Fruit fly (Drosophila melanogaster) whole organism, embryonic: ENCODE measurements around the gene CG5390.

Experiments
- Antp ChIP-seq: fragments of 200-800 bp; sonication (Bioruptor generic); optimal IDR thresholded peaks from 3 replicates; lab custom pipeline; 2016; ENCODE audit warnings: missing biosample characterization, missing genetic modification characterization
- Awh ChIP-seq: fragments of 200-800 bp; sonication (Bioruptor generic); IDR thresholded peaks from 2 replicates; pipeline ENCODE4, ENCODE4 v1.3.6; 2022; ENCODE audit warnings: missing biosample characterization, missing genetic modification characterization
- CG1024 ChIP-seq: fragments of 200-800 bp; sonication (Bioruptor generic); IDR thresholded peaks from 2 replicates; pipeline ENCODE4 v1.3.6; 2022; ENCODE audit warnings: missing biosample characterization, missing genetic modification characterization
- CG13287 ChIP-seq: fragments of 200-800 bp; sonication (Bioruptor generic); IDR thresholded peaks from 2 replicates; pipeline ENCODE4 v1.3.6; 2022; ENCODE audit warnings: missing biosample characterization, missing genetic modification characterization; ENCODE audit not compliant: partially characterized antibody
- CG13624 ChIP-seq: fragments of 200-800 bp; sonication (Bioruptor generic); optimal IDR thresholded peaks from 2 replicates; lab custom pipeline; 2016; ENCODE audit warnings: missing biosample characterization, missing genetic modification characterization
- CG17359 ChIP-seq: fragments of 200-800 bp; sonication (Bioruptor generic); optimal IDR thresholded peaks from 3 replicates; lab custom pipeline; 2018; ENCODE audit warnings: missing biosample characterization, mild to moderate bottlenecking, missing genetic modification characterization, moderate library complexity
- CG18619 ChIP-seq: fragments of 200-800 bp; sonication (Bioruptor generic); optimal IDR thresholded peaks from 3 replicates; lab custom pipeline; 2017; ENCODE audit warnings: missing biosample characterization, mild to moderate bottlenecking, missing genetic modification characterization
- CG2116 ChIP-seq: fragments of 200-800 bp; sonication (Bioruptor generic); optimal IDR thresholded peaks from 3 replicates; lab custom pipeline; 2018; ENCODE audit warnings: missing biosample characterization, mild to moderate bottlenecking, missing genetic modification characterization
- CG2199 ChIP-seq: fragments of 200-800 bp; sonication (Bioruptor generic); IDR thresholded peaks from 3 replicates; pipeline ENCODE4 v1.3.6; 2022; ENCODE audit warnings: missing biosample characterization, missing genetic modification characterization
- CG2712 ChIP-seq: fragments of 200-800 bp; optimal IDR thresholded peaks from 3 replicates; lab custom pipeline; 2019; ENCODE audit warnings: missing biosample characterization, mild to moderate bottlenecking, missing genetic modification characterization, moderate library complexity
- CG2875 ChIP-seq: fragments of 200-800 bp; sonication (Bioruptor generic); optimal IDR thresholded peaks from 2 replicates; lab custom pipeline; 2017; ENCODE audit warnings: missing biosample characterization, mild to moderate bottlenecking, missing genetic modification characterization, missing genetic modification reagents
- CG32772 ChIP-seq: fragments of 200-800 bp; sonication (Bioruptor generic); IDR thresholded peaks from 2 replicates; pipeline ENCODE4 v1.3.6; 2022; ENCODE audit warnings: missing biosample characterization, missing genetic modification characterization
- CG34376 ChIP-seq: fragments of 200-800 bp; sonication (Bioruptor generic); optimal IDR thresholded peaks from 2 replicates; lab custom pipeline; 2018; ENCODE audit warnings: missing biosample characterization, mild to moderate bottlenecking, missing genetic modification characterization
- CG42726 ChIP-seq: fragments of 200-800 bp; sonication (Bioruptor generic); IDR thresholded peaks from 2 replicates; pipeline ENCODE4 v1.3.6; 2022; ENCODE audit warnings: missing biosample characterization, missing genetic modification characterization; ENCODE audit not compliant: partially characterized antibody
- CG6683 ChIP-seq: fragments of 200-800 bp; sonication (Bioruptor generic); optimal IDR thresholded peaks from 2 replicates; lab custom pipeline; 2017; ENCODE audit warnings: missing biosample characterization, mild to moderate bottlenecking, missing genetic modification characterization, missing genetic modification reagents
- CG7372 ChIP-seq: fragments of 200-800 bp; sonication (Bioruptor generic); IDR thresholded peaks from 2 replicates; pipeline ENCODE4 v1.3.6; 2022; ENCODE audit warnings: missing biosample characterization, missing genetic modification characterization
- CG7745 ChIP-seq: fragments of 200-800 bp; sonication (Bioruptor generic); optimal IDR thresholded peaks from 2 replicates; lab custom pipeline; 2018; ENCODE audit warnings: missing biosample characterization, mild to moderate bottlenecking, missing genetic modification characterization, moderate library complexity
- CG8290 ChIP-seq, 3 experiments: fragments of 200-800 bp; sonication (Bioruptor generic); optimal IDR thresholded peaks; 2 replicates each; lab custom pipeline; 2016 to 2019; ENCODE audit warnings: missing biosample characterization in 3 of 3, missing genetic modification characterization in 3 of 3, mild to moderate bottlenecking in 2 of 3, moderate library complexity in 1 of 3
- CG8388 ChIP-seq: fragments of 200-800 bp; sonication (Bioruptor generic); optimal IDR thresholded peaks from 2 replicates; lab custom pipeline; 2019; ENCODE audit warnings: missing biosample characterization, mild to moderate bottlenecking, missing genetic modification characterization, moderate library complexity
- CG8924 ChIP-seq: fragments of 200-800 bp; optimal IDR thresholded peaks from 3 replicates; lab custom pipeline; 2019; ENCODE audit warnings: missing biosample characterization, mild to moderate bottlenecking, missing genetic modification characterization, moderate library complexity
- Doc2 ChIP-seq: fragments of 200-800 bp; sonication (Bioruptor generic); IDR thresholded peaks from 2 replicates; pipeline ENCODE4 v1.3.6; 2022; ENCODE audit warnings: missing biosample characterization, missing genetic modification characterization
- Dp ChIP-seq: fragments of 200-800 bp; sonication (Bioruptor generic); optimal IDR thresholded peaks from 2 replicates; lab custom pipeline; 2018; ENCODE audit warnings: missing biosample characterization, mild to moderate bottlenecking, missing genetic modification characterization, moderate library complexity
- Drgx ChIP-seq: fragments of 200-800 bp; sonication (Bioruptor generic); IDR thresholded peaks from 2 replicates; pipeline ENCODE4 v1.3.6; 2022; ENCODE audit warnings: missing biosample characterization, missing genetic modification characterization
- ERR ChIP-seq: fragments of 200-800 bp; sonication (Bioruptor generic); optimal IDR thresholded peaks from 2 replicates; lab custom pipeline; 2016; ENCODE audit warnings: missing biosample characterization, missing genetic modification characterization
- Ets65A ChIP-seq: fragments of 200-800 bp; sonication (Bioruptor generic); peaks from one replicate; lab custom pipeline; 2016; ENCODE audit warnings: missing biosample characterization, missing genetic modification characterization
- Gsc ChIP-seq: fragments of 200-800 bp; sonication (Bioruptor generic); IDR thresholded peaks from 2 replicates; pipeline ENCODE4 v1.3.6; 2022; ENCODE audit warnings: missing biosample characterization, missing genetic modification characterization
- H2.0 ChIP-seq: fragments of 200-800 bp; sonication (Bioruptor generic); IDR thresholded peaks from 2 replicates; pipeline ENCODE4 v1.3.6; 2022; ENCODE audit warnings: missing biosample characterization, missing genetic modification characterization
- HHEX ChIP-seq: fragments of 200-800 bp; sonication (Bioruptor generic); optimal IDR thresholded peaks from 3 replicates; lab custom pipeline; 2017; ENCODE audit warnings: missing biosample characterization, mild to moderate bottlenecking, missing genetic modification characterization, missing genetic modification reagents
- Hmx ChIP-seq: fragments of 200-800 bp; sonication (Bioruptor generic); optimal IDR thresholded peaks from 2 replicates; lab custom pipeline; 2016; ENCODE audit warnings: missing biosample characterization, missing genetic modification characterization
- NC2β ChIP-seq: fragments of 200-800 bp; sonication (Bioruptor generic); optimal IDR thresholded peaks from 2 replicates; lab custom pipeline; 2016; ENCODE audit warnings: missing biosample characterization, missing genetic modification characterization
- Nf-YC ChIP-seq: fragments of 200-800 bp; optimal IDR thresholded peaks from 3 replicates; lab custom pipeline; 2019; ENCODE audit warnings: missing biosample characterization, mild to moderate bottlenecking, missing genetic modification characterization, moderate library complexity
- NfI ChIP-seq: fragments of 200-800 bp; sonication (Bioruptor generic); optimal IDR thresholded peaks from 3 replicates; lab custom pipeline; 2018; ENCODE audit warnings: missing biosample characterization, mild to moderate bottlenecking, missing genetic modification characterization, moderate library complexity
- bbx ChIP-seq: fragments of 200-800 bp; sonication (Bioruptor generic); IDR thresholded peaks from 2 replicates; pipeline ENCODE4 v1.3.6; 2022; ENCODE audit warnings: missing biosample characterization, missing genetic modification characterization; ENCODE audit not compliant: partially characterized antibody
- chif ChIP-seq, 2 experiments: fragments of 200-800 bp; sonication (Bioruptor generic); optimal IDR thresholded peaks; 3 replicates each; lab custom pipeline; 2016; ENCODE audit warnings: missing biosample characterization in 2 of 2, missing genetic modification characterization in 2 of 2
- chm ChIP-seq: fragments of 200-800 bp; sonication (Bioruptor generic); IDR thresholded peaks from 2 replicates; pipeline ENCODE4 v1.3.6; 2022; ENCODE audit warnings: missing biosample characterization, missing genetic modification characterization
- dan ChIP-seq: fragments of 200-800 bp; sonication (Bioruptor generic); IDR thresholded peaks from 2 replicates; pipeline ENCODE4 v1.3.6; 2022; ENCODE audit warnings: missing biosample characterization, missing genetic modification characterization
- hb ChIP-seq: fragments of 200-800 bp; sonication (Bioruptor generic); IDR thresholded peaks from 3 replicates; pipeline ENCODE4 v1.3.6; 2022; ENCODE audit warnings: missing biosample characterization, missing genetic modification characterization; ENCODE audit not compliant: partially characterized antibody
- kah ChIP-seq: fragments of 200-800 bp; sonication (Bioruptor generic); optimal IDR thresholded peaks from 2 replicates; lab custom pipeline; 2018; ENCODE audit warnings: missing biosample characterization, mild to moderate bottlenecking, missing genetic modification characterization
- nerfin-2 ChIP-seq: fragments of 200-800 bp; sonication (Bioruptor generic); IDR thresholded peaks from 2 replicates; pipeline ENCODE4 v1.3.6; 2022; ENCODE audit warnings: missing biosample characterization, missing genetic modification characterization; ENCODE audit not compliant: partially characterized antibody
- pros ChIP-seq: fragments of 200-800 bp; sonication (Bioruptor generic); optimal IDR thresholded peaks from 3 replicates; lab custom pipeline; 2019; ENCODE audit warnings: missing biosample characterization, mild to moderate bottlenecking, missing genetic modification characterization, moderate library complexity
- ro ChIP-seq: fragments of 200-800 bp; sonication (Bioruptor generic); IDR thresholded peaks from 2 replicates; pipeline ENCODE4 v1.3.6; 2022; ENCODE audit warnings: missing biosample characterization, missing genetic modification characterization
- salm ChIP-seq: fragments of 200-800 bp; sonication (Bioruptor generic); optimal IDR thresholded peaks from 2 replicates; lab custom pipeline; 2018; ENCODE audit warnings: missing biosample characterization, mild to moderate bottlenecking, missing genetic modification characterization
- toy ChIP-seq: fragments of 200-800 bp; sonication (Bioruptor generic); IDR thresholded peaks from 2 replicates; pipeline ENCODE4 v1.3.6; 2022; ENCODE audit warnings: missing biosample characterization, missing genetic modification characterization
- ttk ChIP-seq: fragments of 200-800 bp; sonication (Bioruptor generic); IDR thresholded peaks from 2 replicates; pipeline ENCODE4 v2.1.2; 2022; ENCODE audit warnings: missing biosample characterization, missing genetic modification characterization
- tx ChIP-seq: fragments of 200-800 bp; sonication (Bioruptor generic); optimal IDR thresholded peaks from 2 replicates; lab custom pipeline; 2016; ENCODE audit warnings: missing biosample characterization, missing genetic modification characterization
- unc-4 ChIP-seq: fragments of 200-800 bp; sonication (Bioruptor generic); IDR thresholded peaks from 2 replicates; pipeline ENCODE4 v1.3.6; 2022; ENCODE audit warnings: missing biosample characterization, missing genetic modification characterization; ENCODE audit not compliant: partially characterized antibody
- vnd ChIP-seq: fragments of 200-800 bp; sonication (Bioruptor generic); IDR thresholded peaks from 3 replicates; pipeline ENCODE4 v1.3.6; 2022; ENCODE audit warnings: missing biosample characterization, missing genetic modification characterization; ENCODE audit not compliant: partially characterized antibody
- wek ChIP-seq: fragments of 200-800 bp; sonication (Bioruptor generic); optimal IDR thresholded peaks from 3 replicates; lab custom pipeline; 2018; ENCODE audit warnings: missing biosample characterization, mild to moderate bottlenecking, missing genetic modification characterization, moderate library complexity
- zfh2 ChIP-seq: fragments of 200-800 bp; sonication (Bioruptor generic); optimal IDR thresholded peaks from 2 replicates; lab custom pipeline; 2016; ENCODE audit warnings: missing biosample characterization, missing genetic modification characterization

The CG5390 gene

dm6 chr2L:10306518-10307260, at the start of gene CG5390, which contains the start of gene CG4968 (continued):
- TF ChIP-seq Hmx (no peak), chif (GFP tag; optimal IDR thresholded peaks at IDR 0.05; lab: Kevin White, UChicago) (no peak), Doc2 (GFP tag; lab: Robert Waterston, UW) (no peak), Antp (GFP tag; lab: Kevin White, UChicago) (peak; percentile 6), pros (peak; percentile 61), CG8388 (peak; percentile 64), CG6683 (GFP tag; lab: Kevin White, UChicago) (peak; percentile 60), salm (tag; lab: Kevin White, UChicago) (peak; percentile 58), CG42726 (GFP tag; lab: Robert Waterston, UW) (no peak), tx (GFP tag; lab: Kevin White, UChicago) (no peak), CG7372 (GFP tag; lab: Robert Waterston, UW) (peak; percentile 66), Awh (GFP tag; lab: Robert Waterston, UW) (peak; percentile 11; the same call in 1 of the 2 replicates), hb (GFP tag; lab: Robert Waterston, UW) (no peak), CG8290 (GFP tag; optimal IDR thresholded peaks at IDR 0.05; lab: Kevin White, UChicago) (peak; percentile 66), CG8290 (tag; optimal IDR thresholded peaks at IDR 0.05; lab: Kevin White, UChicago) (no peak), wek (GFP tag; lab: Kevin White, UChicago) (no peak), ttk (GFP tag; lab: Robert Waterston, UW) (peak; percentile 32; the same call in 1 of the 2 replicates), Ets65A (GFP tag; lab: Kevin White, UChicago) (peak; percentile 89), CG13287 (GFP tag; lab: Robert Waterston, UW) (peak; percentile 73), NfI (GFP tag; lab: Kevin White, UChicago) (peak; percentile 72), nerfin-2 (GFP tag; lab: Robert Waterston, UW) (no peak), CG18619 (GFP tag; lab: Kevin White, UChicago) (peak; percentile 38), NC2β (GFP tag; lab: Kevin White, UChicago) (no peak), Gsc (GFP tag; lab: Robert Waterston, UW) (no peak), bbx (GFP tag; lab: Robert Waterston, UW) (peak; percentile 72), kah (GFP tag; lab: Kevin White, UChicago) (no peak), chm (no peak; the same call in 1 of the 2 replicates), toy (GFP tag; lab: Robert Waterston, UW) (no peak), CG2712 (peak; percentile 78), CG8924 (tag; lab: Kevin White, UChicago) (peak; percentile 81), CG2116 (GFP tag; lab: Kevin White, UChicago) (peak; percentile 99), CG17359 (peak; percentile 72), zfh2 (peak; percentile 5), CG7745 (tag; lab: Kevin White, UChicago) (no peak), unc-4 (GFP tag; lab: Robert Waterston, UW) (peak; percentile 50), dan (GFP tag; lab: Robert Waterston, UW) (no peak), Nf-YC (peak; percentile 78), Dp (GFP tag; lab: Kevin White, UChicago) (peak; percentile 58), CG2199 (no peak), H2.0 (GFP tag; lab: Robert Waterston, UW) (peak; percentile 64), Drgx (GFP tag; lab: Robert Waterston, UW) (peak; percentile 86), HHEX (GFP tag; lab: Kevin White, UChicago) (peak; percentile 65), CG13624 (GFP tag; lab: Kevin White, UChicago) (peak; percentile 43), CG1024 (peak; percentile 17; the same call in 1 of the 2 replicates), CG2875 (GFP tag; lab: Kevin White, UChicago) (no peak), vnd (GFP tag; lab: Robert Waterston, UW) (no peak), ro (no peak), ERR (GFP tag; lab: Kevin White, UChicago) (no peak), CG34376 (peak; percentile 37), CG32772 (GFP tag; lab: Robert Waterston, UW) (no peak)
